Worm (Caenorhabditis elegans) whole organism, L4 larva: ENCODE results near the gene samt-1.

Experiments
- F26F4.8 ChIP-seq: fragments of 200-800 bp; sonication (Bioruptor generic); conservative IDR thresholded peaks from 2 replicates; pipeline ENCODE4 v1.3.6; 2022; ENCODE audit warnings: missing genetic modification characterization, missing compliant biosample characterization
- F37D6.2 ChIP-seq: sonication (generic microtip); optimal IDR thresholded peaks from 2 replicates; lab custom pipeline; 2016; ENCODE audit warnings: mild to moderate bottlenecking, missing genetic modification characterization, missing compliant biosample characterization
- F49E8.2 ChIP-seq: sonication (generic microtip); optimal IDR thresholded peaks from 2 replicates; lab custom pipeline; 2016; ENCODE audit warnings: missing compliant biosample characterization, mild to moderate bottlenecking, missing genetic modification characterization, borderline replicate concordance
- T20F7.1 ChIP-seq: fragments of 200-800 bp; sonication (Bioruptor generic); optimal IDR thresholded peaks from 2 replicates; lab custom pipeline; 2018; ENCODE audit warnings: mild to moderate bottlenecking, missing genetic modification characterization, missing compliant biosample characterization
- T26A8.4 ChIP-seq: fragments of 200-800 bp; sonication (Bioruptor generic); IDR thresholded peaks from 2 replicates; pipeline ENCODE4 v1.3.6; 2022; ENCODE audit warnings: missing genetic modification characterization, missing compliant biosample characterization
- Y75B8A.6 ChIP-seq: fragments of 200-800 bp; sonication (Bioruptor generic); IDR thresholded peaks from 2 replicates; pipeline ENCODE4 v1.3.6; 2022; ENCODE audit warnings: missing genetic modification reagents, missing genetic modification characterization, missing compliant biosample characterization
- ZK546.5 ChIP-seq, 2 experiments: sonication (generic microtip); optimal IDR thresholded peaks; 2 replicates each; lab custom pipeline; 2017; ENCODE audit warnings: missing biosample characterization in 2 of 2, missing genetic modification characterization in 2 of 2
- aha-1 ChIP-seq: fragments of 150-350 bp; peaks from one replicate; lab custom pipeline; 2014; ENCODE audit warnings: missing biosample characterization, missing genetic modification characterization
- aly-2 ChIP-seq: sonication (generic microtip); optimal IDR thresholded peaks from 2 replicates; lab custom pipeline; 2018; ENCODE audit warnings: missing biosample characterization, missing genetic modification characterization
- attf-4 ChIP-seq: sonication (generic microtip); optimal IDR thresholded peaks from 3 replicates; lab custom pipeline; 2017; ENCODE audit warnings: missing biosample characterization, missing genetic modification characterization
- ceh-20 ChIP-seq: fragments of 200-800 bp; sonication (Bioruptor generic); IDR thresholded peaks from 2 replicates; pipeline ENCODE4 v1.3.6; 2022; ENCODE audit warnings: missing genetic modification reagents, missing genetic modification characterization, missing compliant biosample characterization
- ceh-32 ChIP-seq: sonication (generic microtip); optimal IDR thresholded peaks from 2 replicates; lab custom pipeline; 2016; ENCODE audit warnings: mild to moderate bottlenecking, missing genetic modification characterization, missing compliant biosample characterization; ENCODE audit not compliant: poor library complexity
- daf-16 ChIP-seq, 3 experiments: sonication (generic microtip); optimal IDR thresholded peaks; 2 replicates each; lab custom pipeline; 2016 to 2017; ENCODE audit warnings: missing genetic modification characterization in 3 of 3, missing genetic modification reagents in 3 of 3, mild to moderate bottlenecking in 2 of 3, missing compliant biosample characterization in 2 of 3, missing biosample characterization in 1 of 3, moderate library complexity in 1 of 3
- dmd-8 ChIP-seq: fragments of 200-800 bp; sonication (Bioruptor generic); IDR thresholded peaks from 2 replicates; pipeline ENCODE4 v1.3.6; 2022; ENCODE audit warnings: missing genetic modification characterization, missing compliant biosample characterization
- dpl-1 ChIP-seq: fragments of 150-350 bp; optimal IDR thresholded peaks from 2 replicates; lab custom pipeline; 2014; ENCODE audit warnings: missing biosample characterization, missing genetic modification reagents, missing genetic modification characterization
- dve-1 ChIP-seq: sonication (generic microtip); optimal IDR thresholded peaks from 2 replicates; lab custom pipeline; 2017; ENCODE audit warnings: antibody characterized with exemption, mild to moderate bottlenecking, missing genetic modification characterization, missing compliant biosample characterization; ENCODE audit not compliant: insufficient read depth
- egl-43 ChIP-seq: fragments of 200-800 bp; sonication (Bioruptor generic); IDR thresholded peaks from 2 replicates; pipeline ENCODE4 v1.3.6; 2022; ENCODE audit warnings: missing genetic modification reagents, missing genetic modification characterization, missing compliant biosample characterization
- fkh-10 ChIP-seq: fragments of 150-350 bp; optimal IDR thresholded peaks from 2 replicates; lab custom pipeline; 2014; ENCODE audit warnings: missing biosample characterization, missing genetic modification reagents, missing genetic modification characterization
- fos-1 ChIP-seq: fragments of 150-350 bp; optimal IDR thresholded peaks from 2 replicates; lab custom pipeline; 2014; ENCODE audit warnings: missing biosample characterization, missing genetic modification characterization
- lin-13 ChIP-seq: fragments of 150-350 bp; optimal IDR thresholded peaks from 2 replicates; lab custom pipeline; 2014; ENCODE audit warnings: missing biosample characterization, missing genetic modification reagents, missing genetic modification characterization
- lin-38 ChIP-seq: fragments of 200-800 bp; sonication (Bioruptor generic); IDR thresholded peaks from 2 replicates; pipeline ENCODE4 v1.3.6; 2022; ENCODE audit warnings: missing genetic modification reagents, missing genetic modification characterization, missing compliant biosample characterization
- lsy-2 ChIP-seq, 2 experiments: fragments of 150-350 bp in 1 of 2; sonication (generic microtip) in 1 of 2; optimal IDR thresholded peaks; 2 replicates each; lab custom pipeline; 2014 to 2017; ENCODE audit warnings: missing biosample characterization in 2 of 2, missing genetic modification characterization in 2 of 2
- mep-1 ChIP-seq: fragments of 150-350 bp; sonication (generic microtip); optimal IDR thresholded peaks from 3 replicates; lab custom pipeline; 2014; ENCODE audit warnings: missing biosample characterization, missing genetic modification characterization
- mes-2 ChIP-seq: sonication (generic microtip); optimal IDR thresholded peaks from 2 replicates; lab custom pipeline; 2016; ENCODE audit warnings: missing genotype, mild to moderate bottlenecking, missing genetic modification characterization, missing compliant biosample characterization; ENCODE audit not compliant: poor library complexity, severe bottlenecking
- nhr-111 ChIP-seq: fragments of 200-800 bp; sonication (Bioruptor generic); optimal IDR thresholded peaks from 2 replicates; lab custom pipeline; 2018; ENCODE audit warnings: mild to moderate bottlenecking, missing genetic modification characterization, missing compliant biosample characterization
- nhr-41 ChIP-seq: fragments of 200-800 bp; sonication (Bioruptor generic); IDR thresholded peaks from 2 replicates; pipeline ENCODE4 v1.3.6; 2022; ENCODE audit warnings: missing genetic modification reagents, missing genetic modification characterization, missing compliant biosample characterization
- nhr-42 ChIP-seq: fragments of 200-800 bp; sonication (Bioruptor generic); IDR thresholded peaks from 2 replicates; pipeline ENCODE4 v1.3.6; 2022; ENCODE audit warnings: missing genetic modification characterization, missing compliant biosample characterization
- nhr-48 ChIP-seq: sonication (generic microtip); optimal IDR thresholded peaks from 2 replicates; lab custom pipeline; 2016; ENCODE audit warnings: mild to moderate bottlenecking, missing genetic modification characterization, missing compliant biosample characterization
- nhr-77 ChIP-seq: fragments of 150-350 bp; optimal IDR thresholded peaks from 2 replicates; lab custom pipeline; 2014; ENCODE audit warnings: missing biosample characterization, missing genetic modification characterization
- php-3 ChIP-seq: fragments of 200-800 bp; sonication (Bioruptor generic); IDR thresholded peaks from 2 replicates; pipeline ENCODE4 v1.3.6; 2022; ENCODE audit warnings: missing genetic modification reagents, missing genetic modification characterization, missing compliant biosample characterization
- rbr-2 ChIP-seq: sonication (generic microtip); optimal IDR thresholded peaks from 2 replicates; lab custom pipeline; 2016; ENCODE audit warnings: missing genotype, missing genetic modification characterization, missing compliant biosample characterization
- set-16 ChIP-seq: fragments of 200-800 bp; sonication (Bioruptor generic); IDR thresholded peaks from 2 replicates; pipeline ENCODE4 v1.3.6; 2022; ENCODE audit warnings: missing genetic modification reagents, missing genetic modification characterization, missing compliant biosample characterization
- snpc-1.2 ChIP-seq: fragments of 200-800 bp; sonication (Bioruptor generic); IDR thresholded peaks from 2 replicates; pipeline ENCODE4 v1.3.6; 2022; ENCODE audit warnings: missing genetic modification reagents, missing genetic modification characterization, missing compliant biosample characterization
- spr-3 ChIP-seq: fragments of 200-800 bp; sonication (Bioruptor generic); optimal IDR thresholded peaks from 2 replicates; lab custom pipeline; 2018; ENCODE audit warnings: mild to moderate bottlenecking, missing genetic modification characterization, missing compliant biosample characterization
- tra-1 ChIP-seq: fragments of 200-800 bp; sonication (Bioruptor generic); IDR thresholded peaks from 2 replicates; pipeline ENCODE4 v1.3.6; 2022; ENCODE audit warnings: missing genetic modification reagents, missing genetic modification characterization, missing compliant biosample characterization
- unc-62 ChIP-seq, 3 experiments: fragments of 150-350 bp in 1 of 3; sonication (generic microtip); optimal IDR thresholded peaks in 2 of 3; peaks in 1 of 3; 1 replicate in 1 of 3; 2 replicates in 2 of 3; lab custom pipeline; 2014 to 2017; ENCODE audit warnings: missing biosample characterization in 3 of 3, missing genetic modification characterization in 3 of 3, missing genetic modification reagents in 3 of 3, missing genotype in 1 of 3
- zfp-2 ChIP-seq: sonication (generic microtip); optimal IDR thresholded peaks from 2 replicates; lab custom pipeline; 2016; ENCODE audit warnings: mild to moderate bottlenecking, missing genetic modification characterization, missing compliant biosample characterization
- zfp-3 ChIP-seq: fragments of 200-800 bp; sonication (Bioruptor generic); conservative IDR thresholded peaks from 2 replicates; pipeline ENCODE4 v1.3.6; 2022; ENCODE audit warnings: missing genetic modification reagents, missing genetic modification characterization, missing compliant biosample characterization

The samt-1 gene

ce11 chrIV:2890401-2890952 lies 40.7 kb upstream of the samt-1 start, which contains the start of the genes nprt-1 and dib-1 (continued):
- no peak for TF ChIP-seq rbr-2
- TF ChIP-seq T26A8.4 = no peak
- no peak for TF ChIP-seq aly-2
- TF ChIP-seq daf-16 (GFP tag; optimal IDR thresholded peaks at IDR 0.05; lab: Kevin White, UChicago) = no peak
- TF ChIP-seq daf-16 (tag; optimal IDR thresholded peaks at IDR 0.05; lab: Kevin White, UChicago) = peak; percentile 6
- TF ChIP-seq ceh-32 = no peak
- TF ChIP-seq fos-1 = no peak
- no peak for TF ChIP-seq tra-1 (GFP tag; lab: Robert Waterston, UW)
- peak; percentile 83 for TF ChIP-seq dpl-1 (GFP tag; lab: Kevin White, UChicago)
- no peak for TF ChIP-seq ceh-20 (GFP tag; lab: Robert Waterston, UW)
- no peak for TF ChIP-seq nhr-41 (GFP tag; lab: Robert Waterston, UW)
- no peak for TF ChIP-seq T20F7.1 (GFP tag; lab: Kevin White, UChicago)
- TF ChIP-seq nhr-111 (GFP tag; lab: Kevin White, UChicago) = no peak
- peak; percentile 49 for TF ChIP-seq mes-2 (tag; lab: Kevin White, UChicago)
- no peak for TF ChIP-seq attf-4 (tag; lab: Kevin White, UChicago)
- no peak for TF ChIP-seq ZK546.5 (tag; optimal IDR thresholded peaks at IDR 0.05; lab: Kevin White, UChicago)
- TF ChIP-seq nhr-77 (tag; lab: Kevin White, UChicago) = peak; percentile 28
- TF ChIP-seq lin-13 = no peak
- no peak for TF ChIP-seq fkh-10 (GFP tag; lab: Kevin White, UChicago)

- no peak for TF ChIP-seq spr-3
- TF ChIP-seq dpl-1 (GFP tag; lab: Kevin White, UChicago) = no peak
- TF ChIP-seq mep-1 = peak; percentile 34
- no peak for TF ChIP-seq dmd-8 (GFP tag; lab: Robert Waterston, UW)
- TF ChIP-seq tra-1 (GFP tag; lab: Robert Waterston, UW) = 0 out of 2 replicates have a peak, but pooled peaks have one; percentile 5
- TF ChIP-seq F37D6.2 (tag; lab: Kevin White, UChicago) = no peak
- TF ChIP-seq zfp-2 (tag; lab: Kevin White, UChicago) = no peak
- peak; percentile 58 for TF ChIP-seq aha-1 (tag; lab: Kevin White, UChicago)
- TF ChIP-seq snpc-1.2 (GFP tag; lab: Robert Waterston, UW) = peak; percentile 72
- TF ChIP-seq lsy-2 (tag; optimal IDR thresholded peaks at IDR 0.05; lab: Kevin White, UChicago) = no peak
- TF ChIP-seq php-3 = 0 out of 2 replicates have a peak, but pooled peaks have one; percentile 29
- peak; percentile 43; the same call in 1 of the 2 replicates for TF ChIP-seq F26F4.8
- peak; percentile 55; the same call in 1 of the 2 replicates for TF ChIP-seq lin-38 (GFP tag; lab: Robert Waterston, UW)
- TF ChIP-seq set-16 (GFP tag; lab: Robert Waterston, UW) = peak; percentile 70
- no peak for TF ChIP-seq daf-16 (GFP tag; optimal IDR thresholded peaks at IDR 0.05; lab: Kevin White, UChicago)
- peak; percentile 1 for TF ChIP-seq daf-16 (tag; optimal IDR thresholded peaks at IDR 0.05; lab: Kevin White, UChicago)
- no peak for TF ChIP-seq nhr-42 (GFP tag; lab: Robert Waterston, UW)
- no peak for TF ChIP-seq Y75B8A.6 (GFP tag; lab: Robert Waterston, UW)
- TF ChIP-seq ceh-20 (GFP tag; lab: Robert Waterston, UW) = no peak
- no peak for TF ChIP-seq nhr-48 (tag; lab: Kevin White, UChicago)
- no peak for TF ChIP-seq unc-62 (GFP tag; optimal IDR thresholded peaks at IDR 0.05 in 1 of 2; lab: Kevin White, UChicago)
- TF ChIP-seq unc-62 (tag; optimal IDR thresholded peaks at IDR 0.05; lab: Kevin White, UChicago) = no peak
- TF ChIP-seq egl-43 = 0 out of 2 replicates have a peak, but pooled peaks have one; percentile 15
- peak; percentile 57 for TF ChIP-seq F49E8.2
- no peak for TF ChIP-seq dve-1
- 0 out of 2 replicates have a peak, but pooled peaks have one; percentile 11 for TF ChIP-seq zfp-3 (GFP tag; lab: Robert Waterston, UW)
- TF ChIP-seq, all 104 proteins: peak for 12
Observed at ce11 chrIV:2891535-2892233, 39.5 kb upstream of the samt-1 start.
